Worm (Caenorhabditis elegans) whole organism, L3 larva: ENCODE data around the gene clec-184.

Experiments
- ceh-28 ChIP-seq: fragments of 150-350 bp; optimal IDR thresholded peaks from 2 replicates; lab custom pipeline; 2014; ENCODE audit warnings: missing biosample characterization, missing genetic modification reagents, missing genetic modification characterization
- ceh-9 ChIP-seq: sonication (generic microtip); optimal IDR thresholded peaks from 2 replicates; lab custom pipeline; 2018; ENCODE audit warnings: missing biosample characterization, missing genetic modification characterization
- elt-2 ChIP-seq: sonication (generic microtip); optimal IDR thresholded peaks from 2 replicates; lab custom pipeline; 2016; ENCODE audit warnings: missing genetic modification reagents, mild to moderate bottlenecking, missing genetic modification characterization, missing compliant biosample characterization
- eor-1 ChIP-seq, 2 experiments: fragments of 150-350 bp; optimal IDR thresholded peaks; 2 replicates each; lab custom pipeline; 2014 to 2018; ENCODE audit warnings: missing biosample characterization in 2 of 2, missing genetic modification characterization in 2 of 2
- fkh-10 ChIP-seq: sonication (generic microtip); optimal IDR thresholded peaks from 2 replicates; lab custom pipeline; 2017; ENCODE audit warnings: missing biosample characterization, missing genetic modification reagents, missing genetic modification characterization
- mdl-1 ChIP-seq: fragments of 150-350 bp; optimal IDR thresholded peaks from 2 replicates; lab custom pipeline; 2014; ENCODE audit warnings: missing biosample characterization, missing genetic modification characterization
- mml-1 ChIP-seq: fragments of 150-350 bp; sonication (generic microtip); optimal IDR thresholded peaks from 3 replicates; lab custom pipeline; 2014; ENCODE audit warnings: missing biosample characterization, missing genetic modification characterization
- ztf-4 ChIP-seq: fragments of 150-350 bp; optimal IDR thresholded peaks from 2 replicates; lab custom pipeline; 2014; ENCODE audit warnings: missing biosample characterization, missing genetic modification characterization

ce11 chrIV:12410167-12410566, 22.3 kb upstream of the clec-184 start, which contains the start of gene acl-13:
- no peak for TF ChIP-seq mdl-1 (tag; lab: Kevin White, UChicago)
- no peak for TF ChIP-seq ztf-4
- no peak for TF ChIP-seq eor-1 (tag; optimal IDR thresholded peaks at IDR 0.05; lab: Kevin White, UChicago)
- no peak for TF ChIP-seq mml-1 (tag; lab: Kevin White, UChicago)
- no peak for TF ChIP-seq ceh-9 (tag; lab: Kevin White, UChicago)
- TF ChIP-seq elt-2 (tag; lab: Kevin White, UChicago) = no peak
- TF ChIP-seq ceh-28 = no peak
- TF ChIP-seq fkh-10 (GFP tag; lab: Kevin White, UChicago) = no peak
